Worm (Caenorhabditis elegans) whole organism, L3 larva: ENCODE measurements around the gene unc-85.

Source experiments
- ceh-16 ChIP-seq: sonication (generic microtip); optimal IDR thresholded peaks from 2 replicates; lab custom pipeline; 2017; ENCODE audit warnings: missing biosample characterization, missing genetic modification characterization
- ceh-28 ChIP-seq: fragments of 150-350 bp; optimal IDR thresholded peaks from 2 replicates; lab custom pipeline; 2014; ENCODE audit warnings: missing biosample characterization, missing genetic modification reagents, missing genetic modification characterization
- egl-5 ChIP-seq: fragments of 150-350 bp; optimal IDR thresholded peaks from 2 replicates; lab custom pipeline; 2017; ENCODE audit warnings: missing biosample characterization, missing genetic modification reagents, missing genetic modification characterization, inconsistent platforms
- elt-1 ChIP-seq: fragments of 150-350 bp; optimal IDR thresholded peaks from 2 replicates; lab custom pipeline; 2014; ENCODE audit warnings: missing biosample characterization, missing genetic modification characterization
- elt-2 ChIP-seq: sonication (generic microtip); optimal IDR thresholded peaks from 2 replicates; lab custom pipeline; 2016; ENCODE audit warnings: missing genetic modification reagents, mild to moderate bottlenecking, missing genetic modification characterization, missing compliant biosample characterization
- fkh-10 ChIP-seq: sonication (generic microtip); optimal IDR thresholded peaks from 2 replicates; lab custom pipeline; 2017; ENCODE audit warnings: missing biosample characterization, missing genetic modification reagents, missing genetic modification characterization
- fkh-2 ChIP-seq: fragments of 150-350 bp; optimal IDR thresholded peaks from 2 replicates; lab custom pipeline; 2014; ENCODE audit warnings: missing biosample characterization, missing genetic modification reagents, missing genetic modification characterization
- lin-39 ChIP-seq: fragments of 150-350 bp; optimal IDR thresholded peaks from 2 replicates; lab custom pipeline; 2018; ENCODE audit warnings: missing biosample characterization, missing genetic modification reagents, missing genetic modification characterization
- mdl-1 ChIP-seq: fragments of 150-350 bp; optimal IDR thresholded peaks from 2 replicates; lab custom pipeline; 2014; ENCODE audit warnings: missing biosample characterization, missing genetic modification characterization
- nfya-1 ChIP-seq: sonication (generic microtip); optimal IDR thresholded peaks from 2 replicates; lab custom pipeline; 2017; ENCODE audit warnings: missing genetic modification characterization, mild to moderate bottlenecking, missing compliant biosample characterization, antibody characterized with exemption, moderate library complexity; ENCODE audit not compliant: insufficient read depth
- nhr-12 ChIP-seq: fragments of 150-350 bp; optimal IDR thresholded peaks from 2 replicates; lab custom pipeline; 2014; ENCODE audit warnings: missing biosample characterization, missing genetic modification characterization
- snpc-4 ChIP-seq: fragments of 150-350 bp; optimal IDR thresholded peaks from 2 replicates; lab custom pipeline; 2014; ENCODE audit warnings: missing biosample characterization, missing genetic modification characterization
- ztf-11 ChIP-seq: fragments of 150-350 bp; optimal IDR thresholded peaks from 2 replicates; lab custom pipeline; 2014; ENCODE audit warnings: missing biosample characterization, missing genetic modification characterization

The unc-85 gene

DNA sequence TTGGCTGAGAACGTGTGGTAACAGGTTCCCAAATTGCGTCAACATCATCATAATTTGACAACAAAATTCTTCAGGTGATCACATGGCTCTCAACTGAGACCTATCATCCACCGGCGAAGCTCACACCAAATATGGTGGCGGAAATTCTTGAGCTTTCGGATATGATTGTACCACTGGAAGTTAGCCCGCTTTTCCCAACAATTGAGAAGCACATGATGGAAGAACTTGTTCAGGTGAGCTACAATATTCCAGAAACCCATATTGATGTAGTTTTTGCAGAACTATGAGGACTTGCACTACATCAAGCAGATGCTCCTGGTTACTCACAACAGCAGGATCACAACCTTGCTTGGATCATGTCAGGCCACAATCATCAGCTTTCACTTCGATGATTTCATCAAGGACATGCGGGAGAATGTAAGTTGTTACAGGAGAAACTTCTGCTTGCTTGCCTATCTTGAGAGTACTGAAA lies 50.4 kb downstream of the unc-85 start, which contains the start of gene F41C3.1:
TSS of gene F41C3.1 (plus strand) at position 51 of the 472 bp plus-strand sequence.
- TF ChIP-seq nhr-12 (tag; lab: Kevin White, UChicago) (no peak), nfya-1 (tag; lab: Kevin White, UChicago) (no peak), mdl-1 (tag; lab: Kevin White, UChicago) (no peak), elt-1 (tag; lab: Kevin White, UChicago) (no peak), egl-5 (no peak), fkh-10 (no peak), ztf-11 (tag; lab: Kevin White, UChicago) (no peak), elt-2 (tag; lab: Kevin White, UChicago) (no peak), ceh-28 (tag; lab: Kevin White, UChicago) (no peak), snpc-4 (no peak), ceh-16 (tag; lab: Kevin White, UChicago) (no peak), fkh-2 (no peak), lin-39 (tag; lab: Kevin White, UChicago) (no peak)
